Fruit fly (Drosophila melanogaster): ENCODE data around the gene CG15564.

Gene CG15564

DNA sequence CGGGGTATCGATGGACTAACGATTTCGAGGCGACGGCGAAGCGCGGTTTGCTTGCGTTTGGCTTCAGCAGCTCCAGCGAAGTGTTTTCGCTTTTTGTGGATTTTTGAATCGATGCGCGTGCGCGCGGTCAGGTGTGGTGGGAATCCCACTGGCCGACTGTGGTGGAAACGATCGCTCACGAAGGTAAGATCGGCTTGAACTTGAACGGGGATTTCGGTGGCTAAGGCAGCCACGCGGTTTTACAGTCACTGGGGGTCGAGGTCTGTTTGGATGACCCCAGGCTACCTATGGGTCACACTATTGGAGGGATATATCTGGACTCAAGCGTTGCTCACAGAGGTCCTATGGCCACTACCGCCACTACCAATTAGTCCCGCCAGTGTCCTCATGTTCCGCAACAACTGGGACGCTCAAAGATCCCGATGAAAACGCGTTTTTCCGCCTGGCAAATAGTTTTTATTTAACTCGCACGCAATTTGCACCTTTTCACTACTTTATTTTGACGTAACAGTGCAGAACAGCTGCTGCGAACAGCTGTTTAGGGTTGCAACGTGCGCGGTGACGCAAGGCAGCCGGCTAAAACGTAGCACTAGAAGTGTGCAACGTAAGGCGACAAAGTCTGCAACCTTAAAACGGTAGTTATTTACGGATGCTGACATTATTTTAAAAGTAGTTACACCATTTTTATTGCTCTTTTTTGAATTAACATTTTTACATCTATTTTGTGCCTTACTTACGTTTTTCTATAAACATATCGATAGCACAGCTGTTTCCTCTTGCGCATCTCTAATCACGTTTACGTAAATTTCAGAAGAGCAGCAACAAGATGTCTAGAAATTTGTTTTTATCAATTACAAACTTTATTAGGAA lies 17.2 kb upstream of the CG15564 start, which contains the start of the genes qless and mRpL32 (continued):
- TF ChIP-seq Hr78 (GFP tag; optimal IDR thresholded peaks at IDR 0.05) (no peak), sage (GFP tag; optimal IDR thresholded peaks at IDR 0.05) (peak; percentile 39), CrebA (GFP tag; optimal IDR thresholded peaks at IDR 0.05; ENCODE audit: borderline replicate concordance) (no peak), ey (GFP tag; optimal IDR thresholded peaks at IDR 0.05) (peak; percentile 53), OdsH (GFP tag; optimal IDR thresholded peaks at IDR 0.05) (peak; percentile 42), Abd-B (GFP tag; optimal IDR thresholded peaks at IDR 0.05) (no peak), Hnf4 (GFP tag; optimal IDR thresholded peaks at IDR 0.05) (peak; percentile 76), pan (optimal IDR thresholded peaks at IDR 0.05) (no peak), Sp1 (GFP tag; optimal IDR thresholded peaks at IDR 0.05) (no peak), lola (GFP tag; optimal IDR thresholded peaks at IDR 0.05) (no peak)

DNA sequence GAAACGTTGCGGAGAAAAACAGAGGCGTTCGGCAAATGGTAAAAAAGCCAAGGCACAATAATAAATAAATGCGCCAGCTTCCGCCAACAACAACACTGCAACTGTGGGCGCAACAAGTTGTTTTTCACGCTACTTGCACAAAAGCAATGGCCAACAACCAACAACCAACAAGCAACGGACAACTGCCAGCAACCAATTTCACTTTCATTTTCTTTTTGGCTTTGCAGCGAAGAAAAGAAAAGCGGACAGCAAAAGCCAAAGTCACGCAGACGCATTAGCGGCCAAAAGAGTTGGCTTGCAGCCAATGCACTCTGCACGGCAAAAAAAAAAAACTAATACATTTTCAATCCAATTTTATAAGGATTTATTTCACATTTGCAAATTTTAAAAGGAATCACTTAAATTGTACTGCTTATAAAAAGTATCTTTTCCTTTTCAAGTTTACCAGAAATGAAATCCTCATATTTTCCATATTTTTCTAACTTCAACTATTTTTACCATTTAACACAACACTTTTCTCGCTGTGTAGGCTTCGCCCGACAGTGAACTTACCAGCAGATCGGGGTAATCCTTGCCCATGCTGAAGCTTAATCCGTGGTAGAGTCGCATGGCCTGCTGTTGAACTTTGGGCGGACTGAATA lies 16.1 kb upstream of the CG15564 start:
- TF ChIP-seq CrebA (GFP tag; optimal IDR thresholded peaks at IDR 0.05; ENCODE audit: borderline replicate concordance) (no peak), CG32264 (GFP tag; optimal IDR thresholded peaks at IDR 0.05) (no peak), dmrt93B (GFP tag; optimal IDR thresholded peaks at IDR 0.05) (no peak), Sp1 (GFP tag; optimal IDR thresholded peaks at IDR 0.05) (no peak), HLH106 (tag; optimal IDR thresholded peaks at IDR 0.05) (no peak), fru (GFP tag; optimal IDR thresholded peaks at IDR 0.05) (no peak), Hr78 (GFP tag; optimal IDR thresholded peaks at IDR 0.05) (no peak), rgr (GFP tag; optimal IDR thresholded peaks at IDR 0.05) (no peak), br (GFP tag; optimal IDR thresholded peaks at IDR 0.05) (no peak), Mio (GFP tag; optimal IDR thresholded peaks at IDR 0.05) (no peak), GATAd (GFP tag; optimal IDR thresholded peaks at IDR 0.05) (no peak), Rel (GFP tag; optimal IDR thresholded peaks at IDR 0.05) (no peak), Rel (tag; optimal IDR thresholded peaks at IDR 0.05) (no peak)

- TF ChIP-seq sv (GFP tag; optimal IDR thresholded peaks at IDR 0.05) (no peak), Dfd (GFP tag; optimal IDR thresholded peaks at IDR 0.05) (no peak), Rel (GFP tag; optimal IDR thresholded peaks at IDR 0.05) (no peak), Rel (tag; optimal IDR thresholded peaks at IDR 0.05) (no peak), br (GFP tag; optimal IDR thresholded peaks at IDR 0.05) (no peak), jim (GFP tag; optimal IDR thresholded peaks at IDR 0.05) (no peak), rgr (GFP tag; optimal IDR thresholded peaks at IDR 0.05) (no peak), CG9705 (GFP tag; optimal IDR thresholded peaks at IDR 0.05) (no peak), N (GFP tag; optimal IDR thresholded peaks at IDR 0.05) (no peak), Hnf4 (GFP tag; optimal IDR thresholded peaks at IDR 0.05) (no peak), ey (GFP tag; optimal IDR thresholded peaks at IDR 0.05) (no peak), Hr83 (GFP tag; optimal IDR thresholded peaks at IDR 0.05; ENCODE audit: poor library complexity, severe bottlenecking) (no peak), pan (optimal IDR thresholded peaks at IDR 0.05) (no peak), OdsH (GFP tag; optimal IDR thresholded peaks at IDR 0.05) (no peak)
Measured at dm6 chr3R:31250426-31251034, 15.4 kb upstream of the CG15564 start.

- TF ChIP-seq usp (GFP tag; optimal IDR thresholded peaks at IDR 0.05) (no peak), Myc (optimal IDR thresholded peaks at IDR 0.05) (no peak), dsf (GFP tag; optimal IDR thresholded peaks at IDR 0.05; ENCODE audit: borderline replicate concordance) (no peak), Sp1 (GFP tag; optimal IDR thresholded peaks at IDR 0.05) (no peak), OdsH (GFP tag; optimal IDR thresholded peaks at IDR 0.05) (no peak), Hnf4 (GFP tag; optimal IDR thresholded peaks at IDR 0.05) (no peak), CG32264 (GFP tag; optimal IDR thresholded peaks at IDR 0.05) (no peak), GATAd (GFP tag; optimal IDR thresholded peaks at IDR 0.05) (no peak), psq (GFP tag; optimal IDR thresholded peaks at IDR 0.05) (no peak), dl (GFP tag; optimal IDR thresholded peaks at IDR 0.05; ENCODE audit: insufficient read depth in 1 of 2, partially characterized antibody in 2 of 2) (no peak)
Measured at dm6 chr3R:31248245-31248644, 13.1 kb upstream of the CG15564 start.

Measured in whole organism, wandering third instar larva.